Worm (Caenorhabditis elegans): ENCODE results near the gene Y32F6B.1.

DNA sequence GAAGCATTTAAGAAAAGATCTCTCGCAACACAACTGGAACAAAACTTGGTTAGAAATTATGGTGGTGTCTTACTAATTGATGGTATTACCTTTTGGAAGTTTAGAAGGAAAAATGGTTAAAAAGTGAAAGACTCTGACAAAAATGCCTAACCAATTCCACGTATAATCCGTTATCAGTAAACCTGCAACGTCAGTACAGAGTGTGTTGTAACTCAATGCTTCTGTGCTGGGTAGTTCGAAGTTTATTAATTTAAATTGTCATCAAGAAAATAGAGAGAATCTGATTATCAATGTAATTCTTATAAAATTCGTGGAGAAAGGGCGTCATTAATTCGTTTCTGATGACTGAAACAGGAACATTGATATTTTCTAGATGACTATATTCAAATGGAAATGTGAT, 49.3 kb downstream of the Y32F6B.1 start:
- TF ChIP-seq him-1 (tag; optimal IDR thresholded peaks at IDR 0.05) = no peak
- TF ChIP-seq dao-5 (tag; optimal IDR thresholded peaks at IDR 0.05) = no peak
- no peak for TF ChIP-seq W03F9.2 (tag; optimal IDR thresholded peaks at IDR 0.05)

All from whole organism, L4/young adult.